Worm (Caenorhabditis elegans): Measurements from ENCODE around the gene F22B5.6.

DNA sequence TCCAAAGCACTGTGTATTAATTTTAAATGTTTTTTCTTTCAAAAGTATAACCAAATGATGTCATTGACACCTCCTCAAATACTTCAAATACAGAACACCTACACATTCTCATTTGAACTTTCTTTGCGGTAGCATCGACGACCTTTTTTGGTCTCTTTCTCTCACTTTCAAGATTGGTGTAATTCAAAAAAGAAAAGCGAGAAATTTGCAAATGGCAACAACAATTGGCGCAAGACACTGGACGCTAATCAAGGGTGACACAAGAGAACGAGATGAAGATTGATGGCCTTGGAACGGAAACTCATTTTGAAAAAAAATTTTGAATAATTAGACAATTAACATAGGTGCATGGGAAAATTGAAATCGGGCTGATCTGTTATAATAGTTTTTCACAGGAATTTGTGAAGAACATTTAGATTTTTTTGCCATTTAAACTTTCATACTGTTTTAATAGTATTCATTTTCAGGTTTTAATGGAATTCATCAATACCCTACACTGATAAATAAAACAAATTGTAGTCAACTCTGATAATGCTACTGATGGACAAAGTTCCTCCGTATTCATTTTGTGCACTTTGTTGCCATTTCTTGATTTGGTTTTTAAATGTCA is 38.8 kb downstream of the F22B5.6 start, which contains the start of gene fdgt-2:
- no peak for TF ChIP-seq scrt-1 (GFP tag; IDR thresholded peaks at IDR 0.05)
- no peak for TF ChIP-seq ama-1 (optimal IDR thresholded peaks at IDR 0.05)
- TF ChIP-seq ets-7 (tag; optimal IDR thresholded peaks at IDR 0.05), result no peak
- TF ChIP-seq sea-1 (GFP tag; conservative IDR thresholded peaks at IDR 0.05), result no peak
- no peak for TF ChIP-seq tbx-37 (GFP tag; conservative IDR thresholded peaks at IDR 0.05)
- TF ChIP-seq ceh-36 (tag; optimal IDR thresholded peaks at IDR 0.05), result no peak
- TF ChIP-seq flt-1 (GFP tag; IDR thresholded peaks at IDR 0.05), result no peak
